Worm (Caenorhabditis elegans) whole organism, L1 larva: ENCODE data around the gene F47B10.6.

Source experiments
- C04F5.9 ChIP-seq: sonication (generic microtip); optimal IDR thresholded peaks from 2 replicates; lab custom pipeline; 2016; ENCODE audit warnings: missing genetic modification characterization, missing compliant biosample characterization
- Y116A8C.19 ChIP-seq: sonication (generic microtip); optimal IDR thresholded peaks from 2 replicates; lab custom pipeline; 2016; ENCODE audit warnings: missing compliant biosample characterization, missing genetic modification characterization, borderline replicate concordance
- blmp-1 ChIP-seq: fragments of 150-350 bp; optimal IDR thresholded peaks from 2 replicates; lab custom pipeline; 2014; ENCODE audit warnings: missing biosample characterization, missing genetic modification characterization
- ceh-63 ChIP-seq: fragments of 200-800 bp; sonication (Bioruptor generic); optimal IDR thresholded peaks from 2 replicates; lab custom pipeline; 2018; ENCODE audit warnings: mild to moderate bottlenecking, missing genetic modification characterization, missing compliant biosample characterization
- ceh-8 ChIP-seq: fragments of 200-800 bp; sonication (Bioruptor generic); optimal IDR thresholded peaks from 2 replicates; lab custom pipeline; 2018; ENCODE audit warnings: mild to moderate bottlenecking, missing genetic modification characterization, moderate library complexity, missing compliant biosample characterization
- ceh-88 ChIP-seq: fragments of 200-800 bp; sonication (Bioruptor generic); IDR thresholded peaks from 2 replicates; pipeline ENCODE4 v1.3.6; 2022; ENCODE audit warnings: missing genetic modification characterization, missing compliant biosample characterization
- ceh-90 ChIP-seq: sonication (generic microtip); optimal IDR thresholded peaks from 2 replicates; lab custom pipeline; 2016; ENCODE audit warnings: missing genetic modification characterization, missing compliant biosample characterization
- ces-1 ChIP-seq: fragments of 150-350 bp; optimal IDR thresholded peaks from 2 replicates; lab custom pipeline; 2014; ENCODE audit warnings: missing biosample characterization, missing genetic modification reagents, missing genetic modification characterization
- efl-1 ChIP-seq, 4 experiments: fragments of 150-350 bp; optimal IDR thresholded peaks in 3 of 4; peaks in 1 of 4; 1 replicate in 1 of 4; 2 replicates in 3 of 4; lab custom pipeline; 2014; ENCODE audit warnings: missing biosample characterization in 2 of 4, missing genetic modification characterization in 2 of 4, missing genetic modification reagents in 2 of 4
- efl-3 ChIP-seq: fragments of 200-800 bp; sonication (Bioruptor generic); optimal IDR thresholded peaks from 2 replicates; lab custom pipeline; 2018; ENCODE audit warnings: mild to moderate bottlenecking, missing genetic modification characterization, missing compliant biosample characterization
- egl-13 ChIP-seq: sonication (generic microtip); optimal IDR thresholded peaks from 2 replicates; lab custom pipeline; 2016; ENCODE audit warnings: missing genotype, missing genetic modification reagents, missing genetic modification characterization, missing compliant biosample characterization
- elt-3 ChIP-seq, 6 experiments: fragments of 150-350 bp in 1 of 6; sonication (generic microtip); optimal IDR thresholded peaks; 2 replicates each; lab custom pipeline; 2017 to 2018; ENCODE audit warnings: missing biosample characterization in 6 of 6, missing genetic modification characterization in 6 of 6, inconsistent platforms in 1 of 6
- fkh-10 ChIP-seq: sonication (generic microtip); optimal IDR thresholded peaks from 2 replicates; lab custom pipeline; 2017; ENCODE audit warnings: missing biosample characterization, missing genetic modification reagents, missing genetic modification characterization
- grh-1 ChIP-seq: fragments of 200-800 bp; sonication (Bioruptor generic); IDR thresholded peaks from 2 replicates; pipeline ENCODE4 v1.3.6; 2022; ENCODE audit warnings: missing genetic modification reagents, missing genetic modification characterization, missing compliant biosample characterization
- hlh-17 ChIP-seq: fragments of 200-800 bp; sonication (Bioruptor generic); optimal IDR thresholded peaks from 2 replicates; lab custom pipeline; 2018; ENCODE audit warnings: missing genetic modification characterization, mild to moderate bottlenecking, missing compliant biosample characterization, moderate library complexity, borderline replicate concordance
- hlh-4 ChIP-seq: sonication (generic microtip); optimal IDR thresholded peaks from 2 replicates; lab custom pipeline; 2016; ENCODE audit warnings: mild to moderate bottlenecking, missing genetic modification characterization, missing compliant biosample characterization
- hpl-2 ChIP-seq: fragments of 150-350 bp; optimal IDR thresholded peaks from 2 replicates; lab custom pipeline; 2014; ENCODE audit warnings: missing biosample characterization, missing genetic modification reagents, missing genetic modification characterization
- irx-1 ChIP-seq: sonication (generic microtip); optimal IDR thresholded peaks from 2 replicates; lab custom pipeline; 2016; ENCODE audit warnings: missing genetic modification characterization, missing compliant biosample characterization
- isw-1 ChIP-seq: fragments of 200-800 bp; sonication (Bioruptor generic); IDR thresholded peaks from 2 replicates; pipeline ENCODE4 v1.3.6; 2022; ENCODE audit warnings: missing genetic modification characterization, missing compliant biosample characterization
- lin-13 ChIP-seq: fragments of 150-350 bp; optimal IDR thresholded peaks from 2 replicates; lab custom pipeline; 2014; ENCODE audit warnings: missing biosample characterization, missing genetic modification reagents, missing genetic modification characterization
- lin-14 ChIP-seq: fragments of 200-800 bp; sonication (Bioruptor generic); optimal IDR thresholded peaks from 2 replicates; lab custom pipeline; 2018; ENCODE audit warnings: mild to moderate bottlenecking, missing genetic modification characterization, moderate library complexity, missing compliant biosample characterization
- lin-39 ChIP-seq: fragments of 150-350 bp; optimal IDR thresholded peaks from 2 replicates; lab custom pipeline; 2014; ENCODE audit warnings: missing biosample characterization, missing genetic modification reagents, missing genetic modification characterization
- lsy-2 ChIP-seq, 2 experiments: fragments of 150-350 bp; optimal IDR thresholded peaks; 2 replicates each; lab custom pipeline; 2014; ENCODE audit warnings: missing biosample characterization in 2 of 2, missing genetic modification characterization in 2 of 2
- mdl-1 ChIP-seq, 2 experiments: fragments of 150-350 bp; optimal IDR thresholded peaks; 2 replicates each; lab custom pipeline; 2014 to 2017; ENCODE audit warnings: missing biosample characterization in 2 of 2, missing genetic modification characterization in 2 of 2, inconsistent platforms in 1 of 2
- mep-1 ChIP-seq: fragments of 150-350 bp; optimal IDR thresholded peaks from 2 replicates; lab custom pipeline; 2014; ENCODE audit warnings: missing biosample characterization, missing genetic modification characterization
- nhr-19 ChIP-seq: fragments of 200-800 bp; sonication (Bioruptor generic); conservative IDR thresholded peaks from 2 replicates; pipeline ENCODE4 v1.3.6; 2022; ENCODE audit warnings: missing genetic modification characterization, missing compliant biosample characterization
- nhr-20 ChIP-seq: sonication (generic microtip); optimal IDR thresholded peaks from 2 replicates; lab custom pipeline; 2016; ENCODE audit warnings: mild to moderate bottlenecking, missing genetic modification characterization, missing compliant biosample characterization
- nhr-71 ChIP-seq: sonication (generic microtip); optimal IDR thresholded peaks from 2 replicates; lab custom pipeline; 2016; ENCODE audit warnings: mild to moderate bottlenecking, missing genetic modification characterization, moderate library complexity, missing compliant biosample characterization
- nhr-85 ChIP-seq: sonication (generic microtip); peaks from one replicate; lab custom pipeline; 2016; ENCODE audit warnings: missing genetic modification characterization, inconsistent platforms, missing compliant biosample characterization
- nhr-90 ChIP-seq: sonication (generic microtip); optimal IDR thresholded peaks from 2 replicates; lab custom pipeline; 2016; ENCODE audit warnings: mild to moderate bottlenecking, missing genetic modification characterization, missing compliant biosample characterization; ENCODE audit not compliant: poor library complexity
- pag-3 ChIP-seq: sonication (generic microtip); optimal IDR thresholded peaks from 2 replicates; lab custom pipeline; 2017; ENCODE audit warnings: missing genetic modification characterization, mild to moderate bottlenecking, missing compliant biosample characterization, antibody characterized with exemption, borderline replicate concordance; ENCODE audit not compliant: insufficient read depth
- pqm-1 ChIP-seq: sonication (generic microtip); optimal IDR thresholded peaks from 3 replicates; lab custom pipeline; 2017; ENCODE audit warnings: missing biosample characterization, missing genetic modification characterization
- rnt-1 ChIP-seq: sonication (generic microtip); optimal IDR thresholded peaks from 2 replicates; lab custom pipeline; 2016; ENCODE audit warnings: mild to moderate bottlenecking, missing genetic modification characterization, moderate library complexity, missing compliant biosample characterization
- snpc-4 ChIP-seq: fragments of 150-350 bp; optimal IDR thresholded peaks from 2 replicates; lab custom pipeline; 2014; ENCODE audit warnings: missing biosample characterization, missing genetic modification characterization
- swsn-7 ChIP-seq: sonication (generic microtip); optimal IDR thresholded peaks from 2 replicates; lab custom pipeline; 2016; ENCODE audit warnings: missing genetic modification characterization, missing compliant biosample characterization
- tbx-2 ChIP-seq: sonication (generic microtip); optimal IDR thresholded peaks from 2 replicates; lab custom pipeline; 2016; ENCODE audit warnings: missing genetic modification characterization, missing compliant biosample characterization
- unc-130 ChIP-seq: fragments of 150-350 bp; optimal IDR thresholded peaks from 2 replicates; lab custom pipeline; 2017; ENCODE audit warnings: missing biosample characterization, missing genetic modification characterization, inconsistent platforms
- unc-62 ChIP-seq: fragments of 150-350 bp; optimal IDR thresholded peaks from 2 replicates; lab custom pipeline; 2014; ENCODE audit warnings: missing biosample characterization, missing genetic modification reagents, missing genetic modification characterization
- unc-86 ChIP-seq: sonication (generic microtip); optimal IDR thresholded peaks from 2 replicates; lab custom pipeline; 2016; ENCODE audit warnings: missing genetic modification characterization, missing compliant biosample characterization
- unc-98 ChIP-seq: fragments of 200-800 bp; sonication (Bioruptor generic); IDR thresholded peaks from 2 replicates; pipeline ENCODE4 v1.3.6; 2022; ENCODE audit warnings: missing genetic modification characterization, missing compliant biosample characterization
- vab-15 ChIP-seq: sonication (generic microtip); optimal IDR thresholded peaks from 2 replicates; lab custom pipeline; 2017; ENCODE audit warnings: missing genotype, mild to moderate bottlenecking, missing genetic modification characterization, missing compliant biosample characterization
- zip-4 ChIP-seq: fragments of 200-800 bp; sonication (Bioruptor generic); optimal IDR thresholded peaks from 2 replicates; lab custom pipeline; 2018; ENCODE audit warnings: mild to moderate bottlenecking, missing genetic modification characterization, moderate library complexity, missing compliant biosample characterization
- ztf-4 ChIP-seq: fragments of 150-350 bp; optimal IDR thresholded peaks from 2 replicates; lab custom pipeline; 2014; ENCODE audit warnings: missing biosample characterization, missing genetic modification characterization

The F47B10.6 gene

DNA sequence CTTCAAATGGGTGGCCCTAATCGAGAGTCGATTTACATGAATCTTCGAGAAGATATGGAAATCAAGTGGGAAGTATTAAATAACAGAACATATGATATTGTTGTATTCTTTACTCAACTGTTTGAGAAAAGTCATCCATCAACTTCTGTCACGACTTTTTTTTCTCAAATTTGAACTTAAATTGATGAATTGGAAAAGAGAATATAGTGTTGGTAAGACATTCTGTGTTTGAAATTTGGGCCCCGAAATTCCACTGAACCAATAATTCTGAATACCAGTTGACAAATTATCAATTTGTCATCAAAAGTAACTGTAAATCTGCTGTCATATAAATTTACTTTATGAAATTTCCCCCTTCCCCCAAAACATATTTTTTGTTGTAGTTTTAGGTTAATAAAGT lies 41.4 kb upstream of the F47B10.6 start (continued):
- no peak for TF ChIP-seq mdl-1 (tag; optimal IDR thresholded peaks at IDR 0.05; lab: Kevin White, UChicago)
- TF ChIP-seq nhr-85 (tag; lab: Kevin White, UChicago), result peak; percentile 70
- TF ChIP-seq pqm-1 (tag; lab: Kevin White, UChicago), result no peak
- no peak for TF ChIP-seq unc-86
- TF ChIP-seq zip-4 (GFP tag; lab: Kevin White, UChicago), result no peak
- TF ChIP-seq snpc-4, result no peak
- TF ChIP-seq elt-3 (tag; optimal IDR thresholded peaks at IDR 0.05; lab: Kevin White, UChicago), result no peak
- no peak for TF ChIP-seq fkh-10 (GFP tag; lab: Kevin White, UChicago)
- TF ChIP-seq, all 84 proteins: peak for 5

DNA sequence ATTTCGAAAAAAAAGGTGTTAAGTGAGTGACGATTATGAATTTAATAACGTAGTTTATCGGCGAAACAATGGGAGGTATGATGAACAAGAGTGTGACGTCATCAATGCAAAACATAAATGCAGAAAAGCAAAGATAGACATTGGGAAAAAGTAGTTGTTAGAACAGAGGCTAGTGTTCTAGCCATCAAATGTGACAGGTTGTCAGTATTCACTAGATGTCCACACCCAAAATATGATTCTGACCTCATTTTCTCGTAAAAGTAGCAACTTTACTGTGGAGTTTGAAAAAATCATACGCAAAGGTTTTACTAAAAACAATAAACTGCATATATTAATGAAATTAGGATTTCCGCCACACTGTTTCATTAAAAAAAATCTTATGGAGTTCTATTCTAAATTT lies 37.1 kb upstream of the F47B10.6 start:
- TF ChIP-seq efl-3 (GFP tag; lab: Kevin White, UChicago) (no peak), Y116A8C.19 (tag; lab: Kevin White, UChicago) (no peak), hpl-2 (GFP tag; lab: Kevin White, UChicago) (no peak), ceh-8 (no peak), isw-1 (GFP tag; lab: Robert Waterston, UW) (no peak), egl-13 (no peak), hlh-4 (tag; lab: Kevin White, UChicago) (no peak), blmp-1 (tag; lab: Kevin White, UChicago) (no peak), hlh-17 (GFP tag; lab: Kevin White, UChicago) (no peak), pqm-1 (tag; lab: Kevin White, UChicago) (no peak), unc-62 (GFP tag; lab: Kevin White, UChicago) (no peak), irx-1 (no peak), swsn-7 (tag; lab: Kevin White, UChicago) (no peak)

DNA sequence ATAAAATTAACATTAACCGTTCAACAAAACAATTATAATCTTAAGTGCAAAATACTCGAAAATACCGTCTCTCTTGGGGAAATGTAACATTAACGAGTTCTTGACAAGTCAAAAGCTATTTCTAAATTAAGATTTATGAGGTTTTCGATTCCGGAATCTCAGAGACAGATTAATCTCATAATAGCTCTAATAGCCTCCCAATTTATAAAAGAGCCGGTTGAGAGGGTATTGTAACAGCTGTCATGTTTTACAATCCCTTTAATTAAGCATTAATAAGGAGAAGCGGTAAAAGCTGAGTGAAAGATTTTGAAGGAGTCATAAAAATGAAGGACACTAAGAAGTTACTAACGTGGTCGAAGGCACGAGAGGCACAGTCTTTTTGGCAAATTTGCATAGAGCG lies 36.6 kb upstream of the F47B10.6 start:
- TF ChIP-seq efl-3 (GFP tag; lab: Kevin White, UChicago), result no peak
- TF ChIP-seq fkh-10 (GFP tag; lab: Kevin White, UChicago), result no peak
- no peak for TF ChIP-seq mep-1 (tag; lab: Kevin White, UChicago)
- no peak for TF ChIP-seq ceh-88
- TF ChIP-seq lin-39 (tag; lab: Kevin White, UChicago), result no peak
- no peak for TF ChIP-seq vab-15
- TF ChIP-seq swsn-7 (tag; lab: Kevin White, UChicago), result no peak
- no peak for TF ChIP-seq ces-1 (GFP tag; lab: Kevin White, UChicago)
- no peak for TF ChIP-seq unc-98 (GFP tag; lab: Robert Waterston, UW)
- no peak for TF ChIP-seq egl-13
- no peak for TF ChIP-seq nhr-90 (tag; lab: Kevin White, UChicago)
- no peak for TF ChIP-seq C04F5.9
- TF ChIP-seq pqm-1 (tag; lab: Kevin White, UChicago), result no peak
- no peak for TF ChIP-seq pag-3
- TF ChIP-seq ztf-4 (tag; lab: Kevin White, UChicago), result no peak
- TF ChIP-seq ceh-63 (GFP tag; lab: Kevin White, UChicago), result no peak

DNA sequence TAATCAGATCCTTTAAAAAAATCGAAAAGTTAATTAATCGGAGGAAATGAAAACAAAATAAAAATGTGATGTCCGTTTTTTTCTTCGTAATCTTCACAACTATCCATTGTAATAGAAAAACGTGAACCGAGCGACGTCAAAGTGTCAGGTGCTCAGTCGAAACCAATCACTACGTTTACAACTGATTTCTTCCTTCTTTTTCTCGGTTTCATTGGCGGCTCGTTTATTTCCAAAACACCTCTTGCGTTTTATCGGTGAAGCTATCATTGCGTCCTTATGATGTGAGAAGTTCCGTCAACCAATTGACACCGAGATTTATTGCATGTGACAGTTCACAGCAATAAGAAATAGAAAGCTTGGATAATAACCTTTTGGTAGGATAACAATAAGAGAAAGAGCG lies 35.0 kb upstream of the F47B10.6 start:
- TF ChIP-seq snpc-4 (no peak), ceh-90 (no peak), lin-14 (GFP tag; lab: Kevin White, UChicago) (peak; percentile 81), grh-1 (GFP tag; lab: Robert Waterston, UW) (no peak), nhr-19 (GFP tag; lab: Robert Waterston, UW) (peak; percentile 41), efl-1 (optimal IDR thresholded peaks at IDR 0.05; lab: Kevin White, UChicago) (no peak), efl-1 (GFP tag; optimal IDR thresholded peaks at IDR 0.05 in 1 of 2; lab: Kevin White, UChicago) (peak in 1 of 2 experiments; percentile 13), nhr-71 (tag; lab: Kevin White, UChicago) (peak; percentile 78), lsy-2 (tag; optimal IDR thresholded peaks at IDR 0.05; lab: Kevin White, UChicago) (peak in 1 of 2 experiments; percentile 44), rnt-1 (tag; lab: Kevin White, UChicago) (peak; percentile 80), unc-130 (peak; percentile 59), tbx-2 (tag; lab: Kevin White, UChicago) (peak; percentile 21), lin-13 (peak; percentile 2), nhr-20 (tag; lab: Kevin White, UChicago) (peak; percentile 31)
